Fruit fly (Drosophila melanogaster): ENCODE data around the gene CG1523.

DNA sequence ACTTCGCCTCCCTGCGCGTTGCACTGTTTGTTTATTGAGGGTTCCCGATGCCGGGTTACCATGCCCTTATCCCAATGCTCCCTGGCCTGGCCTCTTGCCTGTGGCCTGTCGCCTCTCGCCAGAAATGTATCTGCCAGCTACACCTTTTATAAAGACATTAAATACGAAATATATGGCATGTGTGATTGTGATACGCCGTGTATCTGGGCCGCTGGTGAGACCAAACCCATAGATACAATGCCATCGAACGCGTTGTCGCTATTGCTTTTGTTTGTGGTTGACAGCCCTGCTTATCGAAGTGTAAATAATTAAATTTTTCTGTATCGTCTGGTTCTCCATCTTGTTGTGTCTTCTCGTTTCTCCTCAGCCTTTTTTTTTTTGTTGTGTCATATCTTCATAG, 41.1 kb upstream of the CG1523 start:
- TF ChIP-seq CG17612 (GFP tag; IDR thresholded peaks at IDR 0.05) (no peak), sc (optimal IDR thresholded peaks at IDR 0.05) (no peak), sc (GFP tag; optimal IDR thresholded peaks at IDR 0.05) (no peak), tio (GFP tag; optimal IDR thresholded peaks at IDR 0.05) (no peak), Kr (GFP tag; optimal IDR thresholded peaks at IDR 0.05) (no peak), Doc3 (GFP tag; IDR thresholded peaks at IDR 0.05; ENCODE audit: partially characterized antibody) (no peak), Xbp1 (GFP tag; optimal IDR thresholded peaks at IDR 0.05) (no peak), CG2129 (GFP tag; IDR thresholded peaks at IDR 0.05; ENCODE audit: partially characterized antibody) (no peak), dmrt11E (tag; optimal IDR thresholded peaks at IDR 0.05) (no peak), cato (GFP tag; optimal IDR thresholded peaks at IDR 0.05; ENCODE audit: borderline replicate concordance) (no peak), CG12219 (GFP tag; optimal IDR thresholded peaks at IDR 0.05) (no peak), CTCF (GFP tag; optimal IDR thresholded peaks at IDR 0.05) (no peak), CG3995 (GFP tag; optimal IDR thresholded peaks at IDR 0.05) (no peak), CG9437 (GFP tag; optimal IDR thresholded peaks at IDR 0.05) (no peak)
